Fruit fly (Drosophila melanogaster): Measurements from ENCODE around the gene CG5664.
A peak's percentile ranks its signal among the peaks of the same experiment; 100 is the strongest.

Gene CG5664

dm6 chr3L:21441216-21441813, at the start of gene CG5664:
TSS of gene CG5664 (minus strand) at chr3L:21441363.
- TF ChIP-seq CG8478 (optimal IDR thresholded peaks at IDR 0.05), result no peak

- TF ChIP-seq EcR (GFP tag; optimal IDR thresholded peaks at IDR 0.05) (no peak), psq (optimal IDR thresholded peaks at IDR 0.05) (no peak), pan (optimal IDR thresholded peaks at IDR 0.05) (no peak), usp (GFP tag; optimal IDR thresholded peaks at IDR 0.05) (no peak), Dll (optimal IDR thresholded peaks at IDR 0.05) (no peak), CG8478 (optimal IDR thresholded peaks at IDR 0.05) (no peak)
These were observed 49.3 kb upstream of the CG5664 start, which contains the start of gene Neu2 for dm6 chr3L:21490486-21490885. TSS of gene Neu2 (minus strand) at chr3L:21490586.

- TF ChIP-seq usp (GFP tag; optimal IDR thresholded peaks at IDR 0.05) (no peak), CG8478 (optimal IDR thresholded peaks at IDR 0.05) (no peak), psq (optimal IDR thresholded peaks at IDR 0.05) (no peak), pan (optimal IDR thresholded peaks at IDR 0.05) (no peak), Dll (optimal IDR thresholded peaks at IDR 0.05) (no peak), EcR (GFP tag; optimal IDR thresholded peaks at IDR 0.05) (no peak)
These were observed 42.7 kb upstream of the CG5664 start for dm6 chr3L:21483837-21484236.

- TF ChIP-seq pan (optimal IDR thresholded peaks at IDR 0.05) (no peak), EcR (GFP tag; optimal IDR thresholded peaks at IDR 0.05) (no peak), Dll (optimal IDR thresholded peaks at IDR 0.05) (no peak), CG8478 (optimal IDR thresholded peaks at IDR 0.05) (no peak), usp (GFP tag; optimal IDR thresholded peaks at IDR 0.05) (no peak), psq (optimal IDR thresholded peaks at IDR 0.05) (no peak)
These were observed 40.9 kb upstream of the CG5664 start for dm6 chr3L:21482100-21482499.

dm6 chr3L:21479636-21480035, 38.5 kb upstream of the CG5664 start:
- TF ChIP-seq pan (optimal IDR thresholded peaks at IDR 0.05), result no peak
- TF ChIP-seq CG8478 (optimal IDR thresholded peaks at IDR 0.05), result peak; percentile 67
- peak; percentile 8 for TF ChIP-seq Dll (optimal IDR thresholded peaks at IDR 0.05)

- TF ChIP-seq psq (optimal IDR thresholded peaks at IDR 0.05), result no peak
- no peak for TF ChIP-seq Dll (optimal IDR thresholded peaks at IDR 0.05)
- no peak for TF ChIP-seq EcR (GFP tag; optimal IDR thresholded peaks at IDR 0.05)
- TF ChIP-seq pan (optimal IDR thresholded peaks at IDR 0.05), result no peak
- no peak for TF ChIP-seq CG8478 (optimal IDR thresholded peaks at IDR 0.05)
- no peak for TF ChIP-seq usp (GFP tag; optimal IDR thresholded peaks at IDR 0.05)
These were observed 36.7 kb upstream of the CG5664 start for dm6 chr3L:21477866-21478265.

dm6 chr3L:21476429-21477006, 35.4 kb upstream of the CG5664 start, which contains the start of gene croc:
TSS of gene croc (minus strand) at chr3L:21476479.
- TF ChIP-seq psq (optimal IDR thresholded peaks at IDR 0.05), result no peak
- peak; percentile 88 for TF ChIP-seq CG8478 (optimal IDR thresholded peaks at IDR 0.05)

- TF ChIP-seq psq (optimal IDR thresholded peaks at IDR 0.05) (no peak), pan (optimal IDR thresholded peaks at IDR 0.05) (no peak), Dll (optimal IDR thresholded peaks at IDR 0.05) (no peak), EcR (GFP tag; optimal IDR thresholded peaks at IDR 0.05) (no peak), usp (GFP tag; optimal IDR thresholded peaks at IDR 0.05) (no peak), CG8478 (optimal IDR thresholded peaks at IDR 0.05) (no peak)
These were observed 30.7 kb upstream of the CG5664 start for dm6 chr3L:21471895-21472294.

dm6 chr3L:21465261-21466112, 24.3 kb upstream of the CG5664 start:
- no peak for TF ChIP-seq usp (GFP tag; optimal IDR thresholded peaks at IDR 0.05)
- no peak for TF ChIP-seq EcR (GFP tag; optimal IDR thresholded peaks at IDR 0.05)
- TF ChIP-seq CG8478 (optimal IDR thresholded peaks at IDR 0.05), result no peak
- no peak for TF ChIP-seq Dll (optimal IDR thresholded peaks at IDR 0.05)
- TF ChIP-seq psq (optimal IDR thresholded peaks at IDR 0.05), result no peak
- TF ChIP-seq pan (optimal IDR thresholded peaks at IDR 0.05), result no peak

dm6 chr3L:21464240-21464639, 23.1 kb upstream of the CG5664 start:
- no peak for TF ChIP-seq psq (optimal IDR thresholded peaks at IDR 0.05)
- no peak for TF ChIP-seq EcR (GFP tag; optimal IDR thresholded peaks at IDR 0.05)
- TF ChIP-seq Dll (optimal IDR thresholded peaks at IDR 0.05), result no peak
- TF ChIP-seq usp (GFP tag; optimal IDR thresholded peaks at IDR 0.05), result no peak
- no peak for TF ChIP-seq pan (optimal IDR thresholded peaks at IDR 0.05)
- no peak for TF ChIP-seq CG8478 (optimal IDR thresholded peaks at IDR 0.05)

- TF ChIP-seq EcR (GFP tag; optimal IDR thresholded peaks at IDR 0.05), result no peak
These were observed 21.7 kb upstream of the CG5664 start for dm6 chr3L:21462860-21463259.

dm6 chr3L:21460149-21460873, 19.1 kb upstream of the CG5664 start:
- TF ChIP-seq psq (optimal IDR thresholded peaks at IDR 0.05), result no peak
- peak; percentile 34 for TF ChIP-seq Dll (optimal IDR thresholded peaks at IDR 0.05)
- TF ChIP-seq EcR (GFP tag; optimal IDR thresholded peaks at IDR 0.05), result no peak
